Worm (Caenorhabditis elegans) whole organism, L2 larva: ENCODE results near the gene col-117.

Experiments
- F13H6.1 ChIP-seq: sonication (generic microtip); optimal IDR thresholded peaks from 2 replicates; lab custom pipeline; 2016; ENCODE audit warnings: missing genetic modification characterization, missing compliant biosample characterization
- R02D3.7 ChIP-seq: fragments of 150-350 bp; optimal IDR thresholded peaks from 2 replicates; lab custom pipeline; 2014; ENCODE audit warnings: missing biosample characterization, missing genetic modification characterization
- alr-1 ChIP-seq: fragments of 150-350 bp; optimal IDR thresholded peaks from 2 replicates; lab custom pipeline; 2014; ENCODE audit warnings: missing biosample characterization, missing genetic modification characterization
- aly-2 ChIP-seq: fragments of 150-350 bp; optimal IDR thresholded peaks from 2 replicates; lab custom pipeline; 2014; ENCODE audit warnings: missing biosample characterization, missing genetic modification characterization
- ama-1 ChIP-seq: fragments of 150-350 bp; optimal IDR thresholded peaks from 2 replicates; lab custom pipeline; 2018; ENCODE audit warnings: inconsistent platforms
- blmp-1 ChIP-seq: sonication (generic microtip); optimal IDR thresholded peaks from 2 replicates; lab custom pipeline; 2017; ENCODE audit warnings: missing genetic modification characterization, mild to moderate bottlenecking, missing compliant biosample characterization, antibody characterized with exemption, moderate library complexity; ENCODE audit not compliant: insufficient read depth
- ceh-16 ChIP-seq: fragments of 150-350 bp; optimal IDR thresholded peaks from 2 replicates; lab custom pipeline; 2014; ENCODE audit warnings: missing biosample characterization, missing genetic modification characterization
- crh-2 ChIP-seq: sonication (generic microtip); optimal IDR thresholded peaks from 2 replicates; lab custom pipeline; 2017; ENCODE audit warnings: missing biosample characterization, missing genetic modification characterization
- dmd-4 ChIP-seq: sonication (generic microtip); optimal IDR thresholded peaks from 2 replicates; lab custom pipeline; 2017; ENCODE audit warnings: missing biosample characterization, missing genetic modification characterization
- elt-1 ChIP-seq: fragments of 150-350 bp; optimal IDR thresholded peaks from 2 replicates; lab custom pipeline; 2014; ENCODE audit warnings: missing biosample characterization, missing genetic modification characterization
- elt-3 ChIP-seq: sonication (generic microtip); optimal IDR thresholded peaks from 2 replicates; lab custom pipeline; 2017; ENCODE audit warnings: missing biosample characterization, missing genetic modification characterization
- fos-1 ChIP-seq: fragments of 150-350 bp; optimal IDR thresholded peaks from 2 replicates; lab custom pipeline; 2014; ENCODE audit warnings: missing biosample characterization, missing genetic modification characterization
- gmeb-1 ChIP-seq: fragments of 150-350 bp; optimal IDR thresholded peaks from 2 replicates; lab custom pipeline; 2014; ENCODE audit warnings: missing biosample characterization, missing genetic modification characterization
- lin-39 ChIP-seq: fragments of 150-350 bp; optimal IDR thresholded peaks from 2 replicates; lab custom pipeline; 2014; ENCODE audit warnings: missing biosample characterization, missing genetic modification reagents, missing genetic modification characterization
- lsy-2 ChIP-seq, 2 experiments: fragments of 150-350 bp in 1 of 2; sonication (generic microtip) in 1 of 2; optimal IDR thresholded peaks; 2 replicates each; lab custom pipeline; 2014 to 2017; ENCODE audit warnings: missing biosample characterization in 2 of 2, missing genetic modification characterization in 2 of 2
- mdl-1 ChIP-seq, 2 experiments: fragments of 150-350 bp in 1 of 2; sonication (generic microtip) in 1 of 2; optimal IDR thresholded peaks; 2 replicates each; lab custom pipeline; 2017; ENCODE audit warnings: missing biosample characterization in 2 of 2, missing genetic modification characterization in 2 of 2
- nhr-11 ChIP-seq: fragments of 150-350 bp; optimal IDR thresholded peaks from 2 replicates; lab custom pipeline; 2014; ENCODE audit warnings: missing biosample characterization, missing genetic modification characterization
- nhr-12 ChIP-seq: fragments of 150-350 bp; optimal IDR thresholded peaks from 2 replicates; lab custom pipeline; 2014; ENCODE audit warnings: missing biosample characterization, missing genetic modification characterization
- nhr-129 ChIP-seq: fragments of 150-350 bp; optimal IDR thresholded peaks from 2 replicates; lab custom pipeline; 2014; ENCODE audit warnings: missing biosample characterization, missing genetic modification characterization
- nhr-21 ChIP-seq: fragments of 150-350 bp; optimal IDR thresholded peaks from 2 replicates; lab custom pipeline; 2014; ENCODE audit warnings: missing biosample characterization, missing genetic modification characterization
- nhr-23 ChIP-seq: fragments of 150-350 bp; optimal IDR thresholded peaks from 2 replicates; lab custom pipeline; 2014; ENCODE audit warnings: missing biosample characterization, missing genetic modification reagents, missing genetic modification characterization
- nhr-237 ChIP-seq: fragments of 150-350 bp; optimal IDR thresholded peaks from 2 replicates; lab custom pipeline; 2014; ENCODE audit warnings: missing biosample characterization, missing genetic modification characterization
- nhr-25 ChIP-seq: fragments of 150-350 bp; sonication (generic microtip); optimal IDR thresholded peaks from 3 replicates; lab custom pipeline; 2014; ENCODE audit warnings: missing biosample characterization, missing genetic modification characterization
- nhr-6 ChIP-seq: fragments of 150-350 bp; optimal IDR thresholded peaks from 2 replicates; lab custom pipeline; 2014; ENCODE audit warnings: missing biosample characterization, missing genetic modification characterization
- nhr-77 ChIP-seq: fragments of 150-350 bp; optimal IDR thresholded peaks from 2 replicates; lab custom pipeline; 2014; ENCODE audit warnings: missing biosample characterization, missing genetic modification characterization
- peb-1 ChIP-seq: fragments of 150-350 bp; optimal IDR thresholded peaks from 2 replicates; lab custom pipeline; 2014; ENCODE audit warnings: missing biosample characterization, missing genetic modification characterization
- sem-4 ChIP-seq: fragments of 150-350 bp; optimal IDR thresholded peaks from 2 replicates; lab custom pipeline; 2014; ENCODE audit warnings: missing biosample characterization, missing genetic modification reagents, missing genetic modification characterization
- sma-3 ChIP-seq: sonication (generic microtip); optimal IDR thresholded peaks from 2 replicates; lab custom pipeline; 2016; ENCODE audit warnings: missing genetic modification reagents, missing genetic modification characterization, missing compliant biosample characterization
- sma-9 ChIP-seq, 2 experiments: fragments of 150-350 bp in 1 of 2; sonication (generic microtip) in 1 of 2; optimal IDR thresholded peaks; 2 replicates each; lab custom pipeline; 2014 to 2016; ENCODE audit warnings: missing genetic modification characterization in 2 of 2, mild to moderate bottlenecking in 1 of 2, missing biosample characterization in 1 of 2, missing compliant biosample characterization in 1 of 2, missing genetic modification reagents in 1 of 2, moderate library complexity in 1 of 2
- unc-39 ChIP-seq: fragments of 150-350 bp; optimal IDR thresholded peaks from 2 replicates; lab custom pipeline; 2014; ENCODE audit warnings: missing biosample characterization, missing genetic modification characterization
- unc-55 ChIP-seq: fragments of 150-350 bp; sonication (generic microtip); optimal IDR thresholded peaks from 3 replicates; lab custom pipeline; 2014; ENCODE audit warnings: missing biosample characterization, missing genetic modification reagents, missing genetic modification characterization
- unc-62 ChIP-seq: fragments of 150-350 bp; optimal IDR thresholded peaks from 2 replicates; lab custom pipeline; 2014; ENCODE audit warnings: missing biosample characterization, missing genetic modification reagents, missing genetic modification characterization
- zag-1 ChIP-seq: fragments of 150-350 bp; optimal IDR thresholded peaks from 2 replicates; lab custom pipeline; 2014; ENCODE audit warnings: missing biosample characterization, missing genetic modification characterization
- ztf-1 ChIP-seq: fragments of 200-800 bp; sonication (Bioruptor generic); conservative IDR thresholded peaks from 2 replicates; pipeline ENCODE4 v1.3.6; 2022; ENCODE audit warnings: missing genetic modification characterization, missing compliant biosample characterization
- ztf-4 ChIP-seq: fragments of 150-350 bp; optimal IDR thresholded peaks from 2 replicates; lab custom pipeline; 2014; ENCODE audit warnings: missing biosample characterization, missing genetic modification characterization

Gene col-117

DNA sequence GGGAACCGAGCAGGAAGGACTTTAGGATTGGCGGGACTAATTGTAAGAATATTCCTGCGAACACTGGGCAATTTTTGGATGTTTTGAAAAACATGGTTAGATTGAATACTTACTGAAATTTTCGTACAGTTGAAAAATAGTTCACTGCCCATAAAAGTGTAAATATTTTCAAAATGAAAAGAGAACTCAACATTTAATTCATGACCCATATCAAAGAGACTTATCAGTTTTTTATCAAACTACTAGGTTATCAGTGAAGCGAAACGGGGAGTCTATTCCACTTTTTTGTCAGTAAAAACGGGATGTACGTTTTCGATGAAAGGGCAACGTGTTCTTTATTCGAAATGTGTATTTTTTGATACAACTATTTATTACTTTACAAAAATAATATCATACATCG lies 21.9 kb upstream of the col-117 start:
- TF ChIP-seq unc-62 (GFP tag; lab: Kevin White, UChicago), result no peak
- no peak for TF ChIP-seq nhr-25 (tag; lab: Kevin White, UChicago)
- TF ChIP-seq zag-1 (tag; lab: Kevin White, UChicago), result no peak
- TF ChIP-seq crh-2 (tag; lab: Kevin White, UChicago), result peak; percentile 24
- TF ChIP-seq fos-1 (tag; lab: Kevin White, UChicago), result peak; percentile 80

DNA sequence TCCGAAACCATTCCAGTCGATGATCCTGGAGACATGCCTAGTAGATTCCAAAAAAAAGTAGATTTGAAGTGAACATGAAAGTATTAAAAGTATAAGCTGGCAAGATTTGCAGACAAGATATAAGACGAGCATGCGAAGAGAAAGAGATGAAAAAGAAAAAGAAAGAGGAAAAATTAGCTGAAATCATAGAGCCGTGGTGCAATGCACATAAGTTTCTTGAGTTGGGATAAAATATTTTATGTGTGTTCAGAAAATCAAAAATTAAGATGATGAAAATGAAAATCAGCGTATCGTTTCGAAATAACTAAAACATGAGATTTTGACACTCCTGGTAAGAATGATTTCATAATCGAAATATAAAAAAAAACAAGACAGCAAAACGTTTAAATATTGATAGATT lies 20.5 kb upstream of the col-117 start, which contains the start of gene T11B7.2:
Gene T11B7.2 (minus strand): TSS at position 101 of the 400 bp plus-strand sequence.
- TF ChIP-seq lin-39, result no peak

DNA sequence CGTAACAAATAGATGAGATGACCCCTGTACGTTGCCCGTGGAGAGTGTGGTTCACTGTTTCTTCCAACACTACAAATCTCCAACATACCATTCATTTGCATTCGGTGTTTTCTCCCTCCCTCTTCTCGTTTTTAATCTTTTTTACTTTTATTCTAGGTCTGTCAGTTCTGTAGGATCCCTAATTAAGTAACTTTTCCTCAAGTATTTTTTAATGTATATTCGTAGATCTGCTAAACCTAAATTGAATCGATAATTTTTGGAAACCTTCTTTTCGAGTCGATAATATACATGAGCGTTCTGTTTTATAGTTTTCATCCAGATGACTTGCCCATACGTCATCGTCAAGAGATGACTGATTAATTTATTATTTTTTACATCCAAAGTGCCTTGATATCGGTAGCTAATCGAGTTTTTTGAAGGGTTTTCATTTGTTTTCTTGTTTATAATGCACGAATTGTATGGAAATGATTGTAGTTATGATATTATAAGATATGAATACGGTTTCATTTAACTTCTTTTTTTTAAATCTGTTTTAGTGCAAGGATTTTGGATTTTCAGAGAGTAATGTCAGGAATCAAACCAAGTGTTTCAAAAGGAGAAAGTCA lies 16.3 kb upstream of the col-117 start, which contains the start of the genes T28C6.11 and T11B7.1:
Gene T28C6.11 (minus strand): TSS at position 101 of the 605 bp plus-strand sequence.
Gene T11B7.1 (plus strand): TSS at position 555 of the 605 bp plus-strand sequence.
- TF ChIP-seq nhr-12 (tag; lab: Kevin White, UChicago) (no peak), lsy-2 (tag; optimal IDR thresholded peaks at IDR 0.05; lab: Kevin White, UChicago) (no peak), dmd-4 (tag; lab: Kevin White, UChicago) (no peak), nhr-77 (tag; lab: Kevin White, UChicago) (no peak), ztf-4 (no peak), nhr-6 (tag; lab: Kevin White, UChicago) (no peak), elt-3 (tag; lab: Kevin White, UChicago) (no peak)

DNA sequence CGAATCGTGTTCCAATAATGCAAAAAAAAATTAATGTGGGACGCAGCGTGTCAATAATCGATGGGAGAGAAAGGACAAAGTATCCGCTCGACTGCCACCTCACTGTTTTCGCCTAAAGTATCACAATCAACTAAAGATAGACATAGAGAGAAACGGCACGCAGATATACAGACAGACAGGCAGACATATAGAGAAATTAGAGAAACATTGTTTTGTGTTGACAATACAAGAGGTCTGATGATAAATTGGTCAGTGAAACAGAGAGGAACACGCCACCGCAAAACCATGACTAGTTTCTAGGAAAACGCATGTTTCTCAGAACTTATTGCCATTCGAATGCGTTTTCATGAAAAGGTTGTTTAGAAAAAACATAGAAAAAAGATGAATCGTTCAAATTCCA lies 6.6 kb upstream of the col-117 start, which contains the start of gene T28C6.8:
Gene T28C6.8 (minus strand): TSS at position 137 of the 400 bp plus-strand sequence.
- no peak for TF ChIP-seq alr-1 (tag; lab: Kevin White, UChicago)
- TF ChIP-seq sma-3 (GFP tag; lab: Kevin White, UChicago), result peak; percentile 69
- TF ChIP-seq sma-9 (GFP tag; optimal IDR thresholded peaks at IDR 0.05; lab: Kevin White, UChicago), result peak; percentile 60
- TF ChIP-seq sma-9 (tag; optimal IDR thresholded peaks at IDR 0.05; lab: Kevin White, UChicago), result no peak
- TF ChIP-seq mdl-1 (tag; optimal IDR thresholded peaks at IDR 0.05; lab: Kevin White, UChicago), result peak in 1 of 2 experiments; percentile 22
- TF ChIP-seq F13H6.1 (tag; lab: Kevin White, UChicago), result no peak
- peak; percentile 65 for TF ChIP-seq fos-1 (tag; lab: Kevin White, UChicago)
- TF ChIP-seq nhr-129 (tag; lab: Kevin White, UChicago), result peak; percentile 70
- TF ChIP-seq nhr-6 (tag; lab: Kevin White, UChicago), result no peak
- TF ChIP-seq nhr-21 (tag; lab: Kevin White, UChicago), result peak; percentile 65
- peak; percentile 42 for TF ChIP-seq gmeb-1 (tag; lab: Kevin White, UChicago)
- peak; percentile 37 for TF ChIP-seq crh-2 (tag; lab: Kevin White, UChicago)
- TF ChIP-seq nhr-25 (tag; lab: Kevin White, UChicago), result peak; percentile 66
- TF ChIP-seq ama-1, result no peak
- TF ChIP-seq blmp-1 (tag; lab: Kevin White, UChicago), result peak; percentile 63

DNA sequence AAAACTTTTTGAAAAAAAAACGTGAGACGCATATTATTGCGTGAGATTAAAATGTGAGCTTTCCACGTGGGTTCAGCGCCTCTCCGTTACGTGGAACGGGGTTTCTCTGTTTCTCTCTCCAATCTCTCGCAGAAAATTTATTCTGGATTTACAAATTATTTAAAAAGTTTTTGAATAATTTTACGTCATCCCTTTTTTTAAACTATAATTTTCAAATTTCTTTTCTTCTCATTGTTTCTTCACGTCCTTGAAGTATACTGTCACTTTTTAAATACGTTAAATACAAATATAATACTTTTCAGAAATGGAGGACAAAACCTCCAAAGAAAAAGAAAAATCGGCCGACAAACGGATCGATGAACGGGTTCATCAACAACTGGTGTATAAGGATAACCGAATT lies 3.5 kb upstream of the col-117 start, which contains the start of gene T28C6.7:
Gene T28C6.7 (plus strand): TSS at position 301 of the 400 bp plus-strand sequence.
- TF ChIP-seq peb-1 (tag; lab: Kevin White, UChicago) (no peak), gmeb-1 (tag; lab: Kevin White, UChicago) (no peak), lin-39 (no peak), aly-2 (tag; lab: Kevin White, UChicago) (no peak), ztf-1 (GFP tag; lab: Robert Waterston, UW) (no peak), unc-39 (tag; lab: Kevin White, UChicago) (no peak)

DNA sequence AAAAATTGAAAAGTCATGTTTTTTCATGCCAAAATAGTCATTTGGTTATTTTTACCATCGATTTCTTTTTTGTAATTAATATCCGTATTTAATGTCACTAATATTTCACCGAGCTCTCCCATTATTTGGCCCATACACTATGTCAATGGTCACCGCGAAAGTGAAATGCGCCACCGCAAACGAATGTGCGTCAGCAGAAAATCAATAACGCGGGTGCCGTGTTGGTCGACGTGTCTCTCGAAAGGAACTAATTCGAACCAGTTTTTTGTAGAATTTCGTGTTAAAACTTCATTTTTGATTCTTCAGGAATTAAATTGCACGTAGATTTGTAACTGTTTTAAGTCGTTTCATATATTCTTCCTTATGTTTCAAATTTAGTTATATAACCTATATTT lies 2.6 kb upstream of the col-117 start:
- TF ChIP-seq sma-9 (GFP tag; optimal IDR thresholded peaks at IDR 0.05; lab: Kevin White, UChicago) (peak; percentile 23), sma-9 (tag; optimal IDR thresholded peaks at IDR 0.05; lab: Kevin White, UChicago) (no peak), blmp-1 (tag; lab: Kevin White, UChicago) (peak; percentile 57), ceh-16 (tag; lab: Kevin White, UChicago) (peak; percentile 1), lsy-2 (tag; optimal IDR thresholded peaks at IDR 0.05; lab: Kevin White, UChicago) (peak in 1 of 2 experiments; percentile 61), nhr-129 (tag; lab: Kevin White, UChicago) (peak; percentile 24), sem-4 (peak; percentile 21), nhr-25 (tag; lab: Kevin White, UChicago) (peak; percentile 10), F13H6.1 (tag; lab: Kevin White, UChicago) (no peak), unc-55 (GFP tag; lab: Kevin White, UChicago) (peak; percentile 40), nhr-11 (tag; lab: Kevin White, UChicago) (no peak), nhr-23 (no peak), nhr-237 (no peak), elt-1 (no peak), R02D3.7 (tag; lab: Kevin White, UChicago) (no peak), nhr-77 (tag; lab: Kevin White, UChicago) (no peak), fos-1 (tag; lab: Kevin White, UChicago) (peak; percentile 48)
